Worm (Caenorhabditis elegans) whole organism, L4/young adult: Measurements from ENCODE around the gene zzz-1.

ENCODE experiments used
- W03F9.2 ChIP-seq: fragments of 150-350 bp; optimal IDR thresholded peaks from 2 replicates; lab custom pipeline; 2014; ENCODE audit warnings: missing biosample characterization, missing genetic modification characterization
- dao-5 ChIP-seq: sonication (generic microtip); optimal IDR thresholded peaks from 2 replicates; lab custom pipeline; 2016; ENCODE audit warnings: missing genotype, missing genetic modification characterization, moderate library complexity, missing compliant biosample characterization
- him-1 ChIP-seq: sonication (generic microtip); optimal IDR thresholded peaks from 2 replicates; lab custom pipeline; 2016; ENCODE audit warnings: missing genotype, missing genetic modification reagents, missing genetic modification characterization, missing compliant biosample characterization

- no peak for TF ChIP-seq him-1 (tag; lab: Kevin White, UChicago)
- TF ChIP-seq dao-5 = no peak
- TF ChIP-seq W03F9.2 = no peak
Observed at ce11 chrV:10862457-10863097, 46.4 kb downstream of the zzz-1 start.
